Worm (Caenorhabditis elegans) whole organism, late embryonic: ENCODE results near the gene wdfy-3.
"Not testable (repeated sequence)": the region's sequence is repeated elsewhere in the genome, so short reads cannot be mapped to it uniquely, and the experiment has no call there.

ENCODE experiments used
- K02D7.2 ChIP-seq: sonication (generic microtip); optimal IDR thresholded peaks from 2 replicates; lab custom pipeline; 2017; ENCODE audit warnings: mild to moderate bottlenecking, missing genetic modification characterization, missing compliant biosample characterization
- ceh-30 ChIP-seq: fragments of 150-350 bp; optimal IDR thresholded peaks from 2 replicates; lab custom pipeline; 2014; ENCODE audit warnings: missing biosample characterization, missing genetic modification characterization
- ceh-48 ChIP-seq: sonication (generic microtip); optimal IDR thresholded peaks from 2 replicates; lab custom pipeline; 2016; ENCODE audit warnings: missing genetic modification characterization, inconsistent platforms, missing compliant biosample characterization
- hlh-30 ChIP-seq: sonication (generic microtip); optimal IDR thresholded peaks from 2 replicates; lab custom pipeline; 2017; ENCODE audit warnings: antibody characterized with exemption, missing genetic modification characterization, missing compliant biosample characterization; ENCODE audit not compliant: insufficient read depth
- sox-4 ChIP-seq: sonication (generic microtip); optimal IDR thresholded peaks from 2 replicates; lab custom pipeline; 2017; ENCODE audit warnings: mild to moderate bottlenecking, missing genetic modification characterization, inconsistent platforms, missing compliant biosample characterization
- syd-9 ChIP-seq: sonication (generic microtip); optimal IDR thresholded peaks from 2 replicates; lab custom pipeline; 2016; ENCODE audit warnings: mild to moderate bottlenecking, missing genetic modification characterization, moderate library complexity, missing compliant biosample characterization

ce11 chrIV:12677137-12677536 lies 23.9 kb downstream of the wdfy-3 start, which contains the start of gene T23B5.6:
- TF ChIP-seq ceh-30 (tag; lab: Kevin White, UChicago); K02D7.2 (tag; lab: Kevin White, UChicago); ceh-48 (tag; lab: Kevin White, UChicago); sox-4 (tag; lab: Kevin White, UChicago); syd-9 (tag; lab: Kevin White, UChicago); hlh-30: not testable (repeated sequence)
